Worm (Caenorhabditis elegans): ENCODE data around the gene C16C10.9.

ce11 chrIII:4168665-4169064 lies 11.5 kb upstream of the C16C10.9 start, which contains the start of gene ccdc-55:
- TF ChIP-seq dao-5 (tag; optimal IDR thresholded peaks at IDR 0.05) = no peak
- no peak for TF ChIP-seq W03F9.2 (tag; optimal IDR thresholded peaks at IDR 0.05)
- no peak for TF ChIP-seq him-1 (tag; optimal IDR thresholded peaks at IDR 0.05)

Data from whole organism, L4/young adult.